Worm (Caenorhabditis elegans): ENCODE data around the gene sup-10.

sup-10 gene

ce11 chrX:17515207-17515902 lies 12.8 kb upstream of the sup-10 start (continued):
- TF ChIP-seq duxl-1 (tag; optimal IDR thresholded peaks at IDR 0.05; ENCODE audit: poor library complexity) (no peak), mdl-1 (tag; optimal IDR thresholded peaks at IDR 0.05) (peak in 1 of 2 experiments; percentile 48), hlh-11 (tag; optimal IDR thresholded peaks at IDR 0.05) (peak; percentile 28), lin-15B (tag; optimal IDR thresholded peaks at IDR 0.05) (no peak), D1046.2 (GFP tag; IDR thresholded peaks at IDR 0.05) (no peak), daf-12 (tag; optimal IDR thresholded peaks at IDR 0.05) (no peak), nhr-28 (tag; optimal IDR thresholded peaks at IDR 0.05) (peak; percentile 85), T20F7.1 (GFP tag; optimal IDR thresholded peaks at IDR 0.05) (no peak), zip-11 (GFP tag; IDR thresholded peaks at IDR 0.05) (no peak), arid-1 (GFP tag; conservative IDR thresholded peaks at IDR 0.05) (0 out of 2 replicates have a peak, but pooled peaks have one; percentile 17), nhr-77 (tag; optimal IDR thresholded peaks at IDR 0.05) (no peak), unc-62 (GFP tag; optimal IDR thresholded peaks at IDR 0.05 in 1 of 2) (peak in 1 of 2 experiments; percentile 22), unc-62 (tag; optimal IDR thresholded peaks at IDR 0.05) (no peak), zfp-3 (GFP tag; conservative IDR thresholded peaks at IDR 0.05) (no peak)

ce11 chrX:17516461-17516860 lies 11.7 kb upstream of the sup-10 start:
- TF ChIP-seq unc-130 (GFP tag; optimal IDR thresholded peaks at IDR 0.05) (no peak), unc-62 (GFP tag; optimal IDR thresholded peaks at IDR 0.05 in 1 of 2) (peak in 1 of 2 experiments; percentile 96), unc-62 (tag; optimal IDR thresholded peaks at IDR 0.05) (no peak)

DNA sequence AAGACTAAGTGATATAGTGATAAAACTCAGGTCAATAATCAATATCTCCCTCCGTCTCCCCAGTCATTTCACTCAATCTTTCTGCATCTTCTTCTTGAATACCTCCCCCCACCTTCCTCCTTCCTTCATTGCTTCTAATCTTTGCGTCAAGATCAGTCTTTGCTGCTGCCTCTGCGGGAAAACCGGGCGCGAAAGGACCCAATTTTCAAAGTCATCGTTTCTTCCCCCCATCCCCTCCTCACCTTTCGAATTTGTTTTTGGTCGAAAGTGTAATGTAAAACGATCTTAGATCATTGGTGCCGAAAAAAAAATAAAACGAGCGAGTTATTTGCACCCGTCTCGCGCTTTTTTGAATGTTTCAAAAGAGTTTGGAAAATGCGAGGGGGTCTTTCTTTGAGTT lies 11.2 kb upstream of the sup-10 start:
- TF ChIP-seq aha-1 (tag) = peak; percentile 16
- TF ChIP-seq sdz-12 (GFP tag; optimal IDR thresholded peaks at IDR 0.05) = no peak
- TF ChIP-seq set-16 (GFP tag; IDR thresholded peaks at IDR 0.05) = 0 out of 2 replicates have a peak, but pooled peaks have one; percentile 11
- TF ChIP-seq saeg-2 (GFP tag; IDR thresholded peaks at IDR 0.05) = no peak
- no peak for TF ChIP-seq pha-4 (GFP tag; IDR thresholded peaks at IDR 0.05)
- TF ChIP-seq pha-4 (tag; optimal IDR thresholded peaks at IDR 0.05) = no peak
- TF ChIP-seq zag-1 (tag; optimal IDR thresholded peaks at IDR 0.05) = no peak
- no peak for TF ChIP-seq R02D3.7 (tag; optimal IDR thresholded peaks at IDR 0.05)
- TF ChIP-seq T26A8.4 (GFP tag; IDR thresholded peaks at IDR 0.05) = no peak
- TF ChIP-seq daf-8 (GFP tag; IDR thresholded peaks at IDR 0.05) = no peak
- no peak for TF ChIP-seq tra-1 (GFP tag; IDR thresholded peaks at IDR 0.05)
- TF ChIP-seq arid-1 (GFP tag; conservative IDR thresholded peaks at IDR 0.05) = no peak
- TF ChIP-seq Y5F2A.4 (GFP tag; optimal IDR thresholded peaks at IDR 0.05) = no peak
- no peak for TF ChIP-seq ama-1 (optimal IDR thresholded peaks at IDR 0.05)
- TF ChIP-seq php-3 (GFP tag; IDR thresholded peaks at IDR 0.05) = no peak
- TF ChIP-seq ceh-20 (GFP tag; IDR thresholded peaks at IDR 0.05) = no peak
- no peak for TF ChIP-seq egl-43 (GFP tag; IDR thresholded peaks at IDR 0.05)
- no peak for TF ChIP-seq F26F4.8 (GFP tag; conservative IDR thresholded peaks at IDR 0.05)
- no peak for TF ChIP-seq hmg-1.1 (GFP tag; IDR thresholded peaks at IDR 0.05)
- TF ChIP-seq aly-2 (tag; optimal IDR thresholded peaks at IDR 0.05) = no peak
- no peak for TF ChIP-seq unc-39 (tag; optimal IDR thresholded peaks at IDR 0.05)
- TF ChIP-seq nhr-28 (tag; optimal IDR thresholded peaks at IDR 0.05) = peak; percentile 25
- no peak for TF ChIP-seq T20F7.1 (GFP tag; optimal IDR thresholded peaks at IDR 0.05)
- TF ChIP-seq F49E8.2 (tag; optimal IDR thresholded peaks at IDR 0.05; ENCODE audit: borderline replicate concordance) = no peak
- no peak for TF ChIP-seq ztf-11 (tag; optimal IDR thresholded peaks at IDR 0.05)
- no peak for TF ChIP-seq ceh-32 (tag; optimal IDR thresholded peaks at IDR 0.05; ENCODE audit: poor library complexity)
- TF ChIP-seq ZK546.5 (tag; optimal IDR thresholded peaks at IDR 0.05) = no peak
- TF ChIP-seq zip-2 (tag; optimal IDR thresholded peaks at IDR 0.05) = no peak
- no peak for TF ChIP-seq unc-62 (GFP tag; optimal IDR thresholded peaks at IDR 0.05 in 1 of 2)
- TF ChIP-seq unc-62 (tag; optimal IDR thresholded peaks at IDR 0.05) = no peak
- TF ChIP-seq dmd-6 (GFP tag; IDR thresholded peaks at IDR 0.05) = 0 out of 2 replicates have a peak, but pooled peaks have one; percentile 24
- TF ChIP-seq nhr-48 (tag; optimal IDR thresholded peaks at IDR 0.05) = no peak
- TF ChIP-seq dpl-1 (GFP tag; optimal IDR thresholded peaks at IDR 0.05) = no peak
- TF ChIP-seq Y105C5A.15 (GFP tag; IDR thresholded peaks at IDR 0.05) = no peak
- TF ChIP-seq mep-1 (tag; optimal IDR thresholded peaks at IDR 0.05) = no peak
- TF ChIP-seq nhr-76 (tag; optimal IDR thresholded peaks at IDR 0.05) = no peak
- TF ChIP-seq ceh-62 (tag; optimal IDR thresholded peaks at IDR 0.05) = no peak
- peak; percentile 34 for TF ChIP-seq hlh-11 (tag; optimal IDR thresholded peaks at IDR 0.05)
- TF ChIP-seq lin-1 (GFP tag; IDR thresholded peaks at IDR 0.05) = no peak
